Worm (Caenorhabditis elegans): Measurements from ENCODE around the gene T06E6.10.
A peak's percentile ranks its signal among the peaks of the same experiment; 100 is the strongest.

T06E6.10 gene

ce11 chrV:15433654-15434053, 15.7 kb downstream of the T06E6.10 start:
- TF ChIP-seq aptf-2 (GFP tag; conservative IDR thresholded peaks at IDR 0.05): peak; percentile 18; the same call in 1 of the 2 replicates
- peak; percentile 38; the same call in 1 of the 2 replicates for TF ChIP-seq madf-8 (GFP tag; conservative IDR thresholded peaks at IDR 0.05)
- TF ChIP-seq nhr-120 (GFP tag; IDR thresholded peaks at IDR 0.05): peak; percentile 88; the same call in 1 of the 2 replicates
- TF ChIP-seq hsf-1 (GFP tag; IDR thresholded peaks at IDR 0.05): peak; percentile 35; the same call in 1 of the 2 replicates
- TF ChIP-seq egl-18 (GFP tag; IDR thresholded peaks at IDR 0.05): peak; percentile 72; the same call in 1 of the 2 replicates
- TF ChIP-seq cebp-2 (GFP tag; IDR thresholded peaks at IDR 0.05): 0 out of 2 replicates have a peak, but pooled peaks have one; percentile 57

DNA sequence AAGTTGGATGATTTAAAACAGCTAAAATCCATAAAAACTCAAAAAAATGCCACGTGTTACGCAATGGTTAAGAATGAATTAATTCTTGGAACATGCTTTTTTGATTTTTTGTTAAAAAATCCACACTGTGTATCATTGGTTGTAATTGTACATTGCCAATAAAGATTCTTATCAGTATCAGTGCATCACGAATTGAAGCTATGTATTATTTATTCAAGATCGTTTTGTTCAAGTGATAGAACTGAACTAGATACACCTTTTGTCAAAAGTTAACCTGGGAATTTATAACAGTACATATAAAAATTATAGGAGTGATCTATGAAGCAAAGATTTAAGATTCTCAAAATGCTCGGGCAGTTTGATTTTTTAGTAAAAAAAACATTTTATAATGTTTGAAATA, 16.7 kb downstream of the T06E6.10 start:
- TF ChIP-seq B0336.3 (GFP tag; IDR thresholded peaks at IDR 0.05): no peak

- TF ChIP-seq lsy-27 (tag; optimal IDR thresholded peaks at IDR 0.05; ENCODE audit: borderline replicate concordance, insufficient read depth) (no peak), bed-1 (GFP tag; IDR thresholded peaks at IDR 0.05) (no peak), nhr-80 (tag; optimal IDR thresholded peaks at IDR 0.05) (peak; percentile 84), Y53F4B.3 (GFP tag; IDR thresholded peaks at IDR 0.05) (no peak), tlf-1 (GFP tag; optimal IDR thresholded peaks at IDR 0.05) (no peak), ztf-6 (GFP tag; IDR thresholded peaks at IDR 0.05) (no peak), ccch-3 (GFP tag; optimal IDR thresholded peaks at IDR 0.05) (no peak)
Measured at ce11 chrV:15436133-15436532, 18.2 kb downstream of the T06E6.10 start.

- TF ChIP-seq snpc-4 (GFP tag; optimal IDR thresholded peaks at IDR 0.05) (no peak), snpc-4 (tag; optimal IDR thresholded peaks at IDR 0.05) (no peak), Y79H2A.3 (GFP tag; conservative IDR thresholded peaks at IDR 0.05) (no peak), mel-28 (tag; optimal IDR thresholded peaks at IDR 0.05; ENCODE audit: borderline replicate concordance) (no peak), K12H6.12 (tag; optimal IDR thresholded peaks at IDR 0.05) (no peak), F49E8.2 (tag; optimal IDR thresholded peaks at IDR 0.05; ENCODE audit: insufficient read depth) (no peak), unc-62 (GFP tag; optimal IDR thresholded peaks at IDR 0.05) (no peak), attf-6 (GFP tag; IDR thresholded peaks at IDR 0.05) (no peak), lir-1 (GFP tag; conservative IDR thresholded peaks at IDR 0.05) (no peak), cebp-1 (GFP tag; IDR thresholded peaks at IDR 0.05) (no peak), cebp-1 (tag; optimal IDR thresholded peaks at IDR 0.05) (no peak), sdz-38 (tag; optimal IDR thresholded peaks at IDR 0.05) (no peak), atf-7 (tag; optimal IDR thresholded peaks at IDR 0.05) (no peak), F52B5.7 (tag; optimal IDR thresholded peaks at IDR 0.05) (no peak), snpc-3.4 (tag; optimal IDR thresholded peaks at IDR 0.05) (no peak)
Measured at ce11 chrV:15442384-15442783, 24.5 kb downstream of the T06E6.10 start.

DNA sequence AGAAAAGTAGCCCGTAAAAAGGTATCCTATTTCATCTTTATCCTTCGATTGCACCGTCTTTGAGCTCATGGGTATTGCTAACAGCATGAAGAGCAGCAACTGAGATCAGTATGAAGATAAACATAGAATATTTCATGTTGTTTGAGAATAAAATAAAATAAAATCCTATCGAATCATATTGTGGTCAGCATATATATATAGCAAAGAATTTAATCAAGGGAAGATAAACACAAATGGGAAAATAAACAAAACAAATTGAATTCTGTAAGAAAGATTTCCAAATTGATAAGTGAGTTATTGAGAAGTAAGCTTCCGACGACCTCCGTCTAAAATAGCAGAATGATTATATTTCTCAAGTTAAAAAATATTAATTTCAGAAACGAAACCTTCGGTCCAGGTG, 25.8 kb downstream of the T06E6.10 start, which contains the start of gene T26H5.10:
Gene T26H5.10 (minus strand): TSS at position 101 of the 400 bp plus-strand sequence.
- TF ChIP-seq zim-3 (tag; optimal IDR thresholded peaks at IDR 0.05): no peak
- no peak for TF ChIP-seq ceh-79 (tag; optimal IDR thresholded peaks at IDR 0.05)

DNA sequence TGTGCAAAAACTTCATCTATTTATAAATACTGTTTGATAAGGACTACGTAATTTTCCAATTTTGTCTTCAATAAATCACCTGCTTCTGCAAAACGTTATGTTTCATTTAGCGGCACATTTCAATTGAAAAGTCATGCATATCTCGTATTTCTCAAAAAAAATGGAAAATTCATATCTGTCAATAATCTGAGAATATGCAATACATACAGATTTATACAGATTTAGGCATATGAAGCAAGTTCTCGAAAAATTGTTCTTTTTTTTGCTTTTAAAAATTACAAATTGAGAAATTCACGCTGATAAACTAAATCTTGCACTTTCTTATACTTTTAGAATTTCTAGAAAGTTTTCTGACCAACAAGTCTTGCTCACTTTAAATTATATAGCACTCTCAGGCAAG, 26.3 kb downstream of the T06E6.10 start, which contains the start of gene T26H5.11:
Gene T26H5.11 (minus strand): TSS at position 101 of the 400 bp plus-strand sequence.
- TF ChIP-seq F39B2.1 (GFP tag; IDR thresholded peaks at IDR 0.05): no peak
- TF ChIP-seq B0019.2 (GFP tag; conservative IDR thresholded peaks at IDR 0.05): no peak
- no peak for TF ChIP-seq mel-28 (tag; optimal IDR thresholded peaks at IDR 0.05; ENCODE audit: borderline replicate concordance)

Measured in whole organism, young adult.